Fruit fly (Drosophila melanogaster) whole organism, embryonic: ENCODE results near the gene CG11598.

Experiments used
- Antp ChIP-seq: fragments of 200-800 bp; sonication (Bioruptor generic); optimal IDR thresholded peaks from 3 replicates; lab custom pipeline; 2016; ENCODE audit warnings: missing biosample characterization, missing genetic modification characterization
- Awh ChIP-seq: fragments of 200-800 bp; sonication (Bioruptor generic); IDR thresholded peaks from 2 replicates; pipeline ENCODE4, ENCODE4 v1.3.6; 2022; ENCODE audit warnings: missing biosample characterization, missing genetic modification characterization
- BtbVII ChIP-seq: fragments of 200-800 bp; sonication (Bioruptor generic); optimal IDR thresholded peaks from 3 replicates; lab custom pipeline; 2017; ENCODE audit warnings: missing biosample characterization, mild to moderate bottlenecking, missing genetic modification characterization
- CG10366 ChIP-seq: fragments of 200-800 bp; sonication (Bioruptor generic); IDR thresholded peaks from 2 replicates; pipeline ENCODE4 v1.3.6; 2022; ENCODE audit warnings: missing biosample characterization, missing genetic modification characterization
- CG10543 ChIP-seq: fragments of 200-800 bp; sonication (Bioruptor generic); optimal IDR thresholded peaks from 3 replicates; lab custom pipeline; 2017; ENCODE audit warnings: missing biosample characterization, mild to moderate bottlenecking, missing genetic modification characterization, moderate library complexity
- CG13624 ChIP-seq: fragments of 200-800 bp; sonication (Bioruptor generic); optimal IDR thresholded peaks from 2 replicates; lab custom pipeline; 2016; ENCODE audit warnings: missing biosample characterization, missing genetic modification characterization
- CG13775 ChIP-seq: fragments of 200-800 bp; sonication (Bioruptor generic); optimal IDR thresholded peaks from 3 replicates; lab custom pipeline; 2017; ENCODE audit warnings: missing biosample characterization, mild to moderate bottlenecking, missing genetic modification characterization
- CG14710 ChIP-seq: fragments of 200-800 bp; sonication (Bioruptor generic); optimal IDR thresholded peaks from 3 replicates; lab custom pipeline; 2019; ENCODE audit warnings: missing biosample characterization, mild to moderate bottlenecking, missing genetic modification characterization, moderate library complexity
- CG15269 ChIP-seq: fragments of 200-800 bp; sonication (Bioruptor generic); optimal IDR thresholded peaks from 2 replicates; lab custom pipeline; 2018; ENCODE audit warnings: missing biosample characterization, mild to moderate bottlenecking, missing genetic modification characterization, moderate library complexity
- CG1792 ChIP-seq: fragments of 200-800 bp; sonication (Bioruptor generic); optimal IDR thresholded peaks from 2 replicates; lab custom pipeline; 2016; ENCODE audit warnings: missing biosample characterization, missing genetic modification characterization
- CG2678 ChIP-seq: fragments of 200-800 bp; sonication (Bioruptor generic); optimal IDR thresholded peaks from 3 replicates; lab custom pipeline; 2019; ENCODE audit warnings: missing biosample characterization, mild to moderate bottlenecking, missing genetic modification characterization, moderate library complexity
- CG3847 ChIP-seq: fragments of 200-800 bp; sonication (Bioruptor generic); IDR thresholded peaks from 2 replicates; pipeline ENCODE4 v1.3.6; 2022; ENCODE audit warnings: missing biosample characterization, missing genetic modification characterization
- CG3995 ChIP-seq: fragments of 200-800 bp; sonication (Bioruptor generic); optimal IDR thresholded peaks from 3 replicates; lab custom pipeline; 2016; ENCODE audit warnings: missing biosample characterization, missing genetic modification characterization
- CG4282 ChIP-seq: fragments of 200-800 bp; sonication (Bioruptor generic); optimal IDR thresholded peaks from 2 replicates; lab custom pipeline; 2016; ENCODE audit warnings: missing biosample characterization, missing genetic modification characterization
- CG4360 ChIP-seq: fragments of 200-800 bp; sonication (Bioruptor generic); IDR thresholded peaks from 2 replicates; pipeline ENCODE4 v1.3.6; 2022; ENCODE audit warnings: missing biosample characterization, missing genetic modification characterization
- CG5245 ChIP-seq: fragments of 200-800 bp; sonication (Bioruptor generic); optimal IDR thresholded peaks from 3 replicates; lab custom pipeline; 2016; ENCODE audit warnings: missing biosample characterization, missing genetic modification characterization
- CG6765 ChIP-seq: fragments of 200-800 bp; sonication (Bioruptor generic); optimal IDR thresholded peaks from 3 replicates; lab custom pipeline; 2017; ENCODE audit warnings: missing biosample characterization, mild to moderate bottlenecking, missing genetic modification characterization
- CG7839 ChIP-seq: fragments of 200-800 bp; sonication (Bioruptor generic); optimal IDR thresholded peaks from 3 replicates; lab custom pipeline; 2018; ENCODE audit warnings: missing biosample characterization, mild to moderate bottlenecking, missing genetic modification characterization, moderate library complexity
- CG8281 ChIP-seq: fragments of 200-800 bp; sonication (Bioruptor generic); optimal IDR thresholded peaks from 2 replicates; lab custom pipeline; 2018; ENCODE audit warnings: missing biosample characterization, mild to moderate bottlenecking, missing genetic modification characterization, moderate library complexity
- CG8290 ChIP-seq, 3 experiments: fragments of 200-800 bp; sonication (Bioruptor generic); optimal IDR thresholded peaks; 2 replicates each; lab custom pipeline; 2016 to 2019; ENCODE audit warnings: missing biosample characterization in 3 of 3, missing genetic modification characterization in 3 of 3, mild to moderate bottlenecking in 2 of 3, moderate library complexity in 1 of 3
- CG8388 ChIP-seq: fragments of 200-800 bp; sonication (Bioruptor generic); optimal IDR thresholded peaks from 2 replicates; lab custom pipeline; 2019; ENCODE audit warnings: missing biosample characterization, mild to moderate bottlenecking, missing genetic modification characterization, moderate library complexity
- CG8944 ChIP-seq: fragments of 200-800 bp; sonication (Bioruptor generic); optimal IDR thresholded peaks from 3 replicates; lab custom pipeline; 2016; ENCODE audit warnings: missing biosample characterization, missing genetic modification characterization
- CG9817 ChIP-seq: fragments of 200-800 bp; sonication (Bioruptor generic); optimal IDR thresholded peaks from 2 replicates; lab custom pipeline; 2018; ENCODE audit warnings: missing biosample characterization, mild to moderate bottlenecking, missing genetic modification characterization, moderate library complexity
- D19A ChIP-seq: fragments of 200-800 bp; optimal IDR thresholded peaks from 3 replicates; lab custom pipeline; 2019; ENCODE audit warnings: missing biosample characterization, mild to moderate bottlenecking, missing genetic modification characterization, moderate library complexity
- Dbx ChIP-seq: fragments of 200-800 bp; sonication (Bioruptor generic); IDR thresholded peaks from 3 replicates; pipeline ENCODE4 v1.3.6; 2022; ENCODE audit warnings: missing biosample characterization, missing genetic modification characterization
- ERR ChIP-seq: fragments of 200-800 bp; sonication (Bioruptor generic); optimal IDR thresholded peaks from 2 replicates; lab custom pipeline; 2016; ENCODE audit warnings: missing biosample characterization, missing genetic modification characterization
- HHEX ChIP-seq: fragments of 200-800 bp; sonication (Bioruptor generic); optimal IDR thresholded peaks from 3 replicates; lab custom pipeline; 2017; ENCODE audit warnings: missing biosample characterization, mild to moderate bottlenecking, missing genetic modification characterization, missing genetic modification reagents
- MBD-R2 ChIP-seq: fragments of 200-800 bp; sonication (Bioruptor generic); IDR thresholded peaks from 2 replicates; pipeline ENCODE4 v1.3.6; 2022; ENCODE audit warnings: missing biosample characterization, missing genetic modification characterization
- MTF-1 ChIP-seq: fragments of 200-800 bp; sonication (Bioruptor generic); optimal IDR thresholded peaks from 2 replicates; lab custom pipeline; 2018; ENCODE audit warnings: missing biosample characterization, mild to moderate bottlenecking, missing genetic modification characterization, borderline replicate concordance
- Myb ChIP-seq: fragments of 200-800 bp; sonication (Bioruptor generic); optimal IDR thresholded peaks from 2 replicates; lab custom pipeline; 2016; ENCODE audit warnings: missing biosample characterization, missing genetic modification characterization
- NC2β ChIP-seq: fragments of 200-800 bp; sonication (Bioruptor generic); optimal IDR thresholded peaks from 2 replicates; lab custom pipeline; 2016; ENCODE audit warnings: missing biosample characterization, missing genetic modification characterization
- Ptx1 ChIP-seq: fragments of 200-800 bp; sonication (Bioruptor generic); IDR thresholded peaks from 2 replicates; pipeline ENCODE4 v1.3.6; 2022; ENCODE audit warnings: missing biosample characterization, missing genetic modification characterization
- Rfx ChIP-seq: fragments of 200-800 bp; sonication (Bioruptor generic); IDR thresholded peaks from 2 replicates; pipeline ENCODE4 v1.3.6; 2022; ENCODE audit warnings: missing biosample characterization, missing genetic modification characterization
- chinmo ChIP-seq: fragments of 200-800 bp; sonication (Bioruptor generic); IDR thresholded peaks from 4 replicates; pipeline ENCODE4 v1.3.6; 2022; ENCODE audit warnings: missing biosample characterization, missing genetic modification characterization; ENCODE audit not compliant: partially characterized antibody
- da ChIP-seq: fragments of 200-800 bp; sonication (Bioruptor generic); optimal IDR thresholded peaks from 2 replicates; lab custom pipeline; 2016; ENCODE audit warnings: missing biosample characterization, missing genetic modification characterization
- disco-r ChIP-seq: fragments of 200-800 bp; sonication (Bioruptor generic); optimal IDR thresholded peaks from 2 replicates; lab custom pipeline; 2016; ENCODE audit warnings: missing biosample characterization, missing genetic modification characterization
- fd96Cb ChIP-seq: fragments of 200-800 bp; sonication (Bioruptor generic); optimal IDR thresholded peaks from 2 replicates; lab custom pipeline; 2018; ENCODE audit warnings: missing biosample characterization, mild to moderate bottlenecking, missing genetic modification characterization, moderate library complexity
- fu2 ChIP-seq: fragments of 200-800 bp; sonication (Bioruptor generic); optimal IDR thresholded peaks from 2 replicates; lab custom pipeline; 2016; ENCODE audit warnings: missing biosample characterization, missing genetic modification characterization
- gsb ChIP-seq: fragments of 200-800 bp; sonication (Bioruptor generic); IDR thresholded peaks from 2 replicates; pipeline ENCODE4 v1.3.6; 2022; ENCODE audit warnings: missing biosample characterization, missing genetic modification characterization
- klu ChIP-seq: fragments of 200-800 bp; sonication (Bioruptor generic); IDR thresholded peaks from 2 replicates; pipeline ENCODE4 v1.3.6; 2022; ENCODE audit warnings: missing biosample characterization, missing genetic modification characterization
- mirr ChIP-seq: fragments of 200-800 bp; sonication (Bioruptor generic); optimal IDR thresholded peaks from 3 replicates; lab custom pipeline; 2018; ENCODE audit warnings: missing biosample characterization, mild to moderate bottlenecking, missing genetic modification characterization
- pho ChIP-seq: fragments of 200-800 bp; sonication (Bioruptor generic); optimal IDR thresholded peaks from 2 replicates; lab custom pipeline; 2016; ENCODE audit warnings: missing biosample characterization, missing genetic modification characterization
- phol ChIP-seq: fragments of 200-800 bp; sonication (Bioruptor generic); optimal IDR thresholded peaks from 3 replicates; lab custom pipeline; 2018; ENCODE audit warnings: missing biosample characterization, mild to moderate bottlenecking, missing genetic modification characterization, moderate library complexity
- schlank ChIP-seq: fragments of 200-800 bp; sonication (Bioruptor generic); optimal IDR thresholded peaks from 2 replicates; lab custom pipeline; 2018; ENCODE audit warnings: missing biosample characterization, mild to moderate bottlenecking, missing genetic modification characterization
- slbo ChIP-seq: fragments of 200-800 bp; sonication (Bioruptor generic); IDR thresholded peaks from 2 replicates; pipeline ENCODE4 v1.3.6; 2022; ENCODE audit warnings: missing biosample characterization, missing genetic modification characterization
- tll ChIP-seq, 2 experiments: fragments of 200-800 bp in 1 of 2; fragments of >200 bp in 1 of 2; sonication (Bioruptor generic) in 1 of 2; optimal IDR thresholded peaks; 2 replicates each; lab custom pipeline; 2017 to 2019; ENCODE audit warnings: missing biosample characterization in 2 of 2, missing genetic modification characterization in 2 of 2, mild to moderate bottlenecking in 1 of 2, moderate library complexity in 1 of 2
- unc-4 ChIP-seq: fragments of 200-800 bp; sonication (Bioruptor generic); IDR thresholded peaks from 2 replicates; pipeline ENCODE4 v1.3.6; 2022; ENCODE audit warnings: missing biosample characterization, missing genetic modification characterization; ENCODE audit not compliant: partially characterized antibody
- usp ChIP-seq: fragments of >200 bp; optimal IDR thresholded peaks from 2 replicates; lab custom pipeline; 2017; ENCODE audit warnings: missing biosample characterization, missing genetic modification characterization
- wdn ChIP-seq: fragments of 200-800 bp; sonication (Bioruptor generic); IDR thresholded peaks from 2 replicates; pipeline ENCODE4 v1.3.6; 2022; ENCODE audit warnings: missing biosample characterization, missing genetic modification characterization
- yki ChIP-seq: fragments of >200 bp; optimal IDR thresholded peaks from 3 replicates; lab custom pipeline; 2018

CG11598 gene

dm6 chr3R:12656946-12657566 lies 22.3 kb downstream of the CG11598 start (continued):
- TF ChIP-seq CG8944 (GFP tag; lab: Kevin White, UChicago): no peak
- no peak for TF ChIP-seq CG3995 (GFP tag; lab: Kevin White, UChicago)
- no peak for TF ChIP-seq CG5245 (GFP tag; lab: Kevin White, UChicago)
- TF ChIP-seq CG10366 (GFP tag; lab: Robert Waterston, UW): no peak
- peak; percentile 43 for TF ChIP-seq BtbVII
- TF ChIP-seq CG10543 (GFP tag; lab: Kevin White, UChicago): peak; percentile 14
- TF ChIP-seq gsb (GFP tag; lab: Robert Waterston, UW): no peak
- peak; percentile 14 for TF ChIP-seq CG13624
- 0 out of 3 replicates have a peak, but pooled peaks have one; percentile 24 for TF ChIP-seq Dbx (GFP tag; lab: Robert Waterston, UW)
- TF ChIP-seq slbo: peak; percentile 55
- TF ChIP-seq HHEX: peak; percentile 37
- TF ChIP-seq wdn (GFP tag; lab: Robert Waterston, UW): no peak; the same call in 1 of the 2 replicates
- no peak for TF ChIP-seq fu2 (GFP tag; lab: Kevin White, UChicago)
- TF ChIP-seq Antp (GFP tag; lab: Kevin White, UChicago): no peak
- no peak for TF ChIP-seq da
- TF ChIP-seq unc-4 (GFP tag; lab: Robert Waterston, UW): no peak
- peak; percentile 24 for TF ChIP-seq CG9817
- TF ChIP-seq CG6765: peak; percentile 25
- TF ChIP-seq fd96Cb: no peak
- no peak for TF ChIP-seq CG4282 (GFP tag; lab: Kevin White, UChicago)
- no peak for TF ChIP-seq disco-r (GFP tag; lab: Kevin White, UChicago)
- peak; percentile 39 for TF ChIP-seq CG7839
- TF ChIP-seq CG3847 (GFP tag; lab: Robert Waterston, UW): peak; percentile 40; the same call in 1 of the 2 replicates
- no peak for TF ChIP-seq CG8290 (GFP tag; optimal IDR thresholded peaks at IDR 0.05; lab: Kevin White, UChicago)
- peak in 1 of 2 experiments; percentile 60 for TF ChIP-seq CG8290 (tag; optimal IDR thresholded peaks at IDR 0.05; lab: Kevin White, UChicago)
- TF ChIP-seq CG15269 (tag; lab: Kevin White, UChicago): peak; percentile 27
- no peak for TF ChIP-seq schlank (tag; lab: Kevin White, UChicago)
- TF ChIP-seq klu: no peak
- TF ChIP-seq Ptx1 (GFP tag; lab: Robert Waterston, UW): no peak
- TF ChIP-seq CG14710 (tag; lab: Kevin White, UChicago): no peak
- peak; percentile 39 for TF ChIP-seq CG2678 (tag; lab: Kevin White, UChicago)
- TF ChIP-seq CG8281: no peak
- no peak for TF ChIP-seq tll (GFP tag; optimal IDR thresholded peaks at IDR 0.05; lab: Kevin White, UChicago)
- TF ChIP-seq phol (tag; lab: Kevin White, UChicago): no peak
- peak; percentile 27 for TF ChIP-seq mirr (GFP tag; lab: Kevin White, UChicago)
- no peak for TF ChIP-seq yki
- TF ChIP-seq pho (GFP tag; lab: Kevin White, UChicago): peak; percentile 13
- no peak for TF ChIP-seq MTF-1 (GFP tag; lab: Kevin White, UChicago)
- no peak for TF ChIP-seq usp (GFP tag; lab: Kevin White, UChicago)
- TF ChIP-seq ERR: no peak
- TF ChIP-seq CG8388: peak; percentile 55
- no peak for TF ChIP-seq CG13775 (GFP tag; lab: Kevin White, UChicago)
- no peak for TF ChIP-seq Myb
- TF ChIP-seq CG4360 (GFP tag; lab: Robert Waterston, UW): no peak
- no peak for TF ChIP-seq CG1792 (GFP tag; lab: Kevin White, UChicago)
- peak; percentile 53 for TF ChIP-seq Rfx (GFP tag; lab: Robert Waterston, UW)
- no peak for TF ChIP-seq chinmo
- TF ChIP-seq MBD-R2 (GFP tag; lab: Robert Waterston, UW): 0 out of 2 replicates have a peak, but pooled peaks have one; percentile 7
- no peak for TF ChIP-seq NC2β (GFP tag; lab: Kevin White, UChicago)
- TF ChIP-seq Awh (GFP tag; lab: Robert Waterston, UW): no peak
- TF ChIP-seq D19A: no peak
